Fruit fly (Drosophila melanogaster) whole organism, embryonic: ENCODE data around the gene Lcp65Ag3.

Experiments
- Bgb ChIP-seq: fragments of 200-800 bp; sonication (Bioruptor generic); IDR thresholded peaks from 2 replicates; pipeline ENCODE4 v1.3.6; 2022; ENCODE audit warnings: missing biosample characterization, missing genetic modification characterization; ENCODE audit not compliant: partially characterized antibody
- Blimp-1 ChIP-seq: fragments of 200-800 bp; sonication (Bioruptor generic); optimal IDR thresholded peaks from 3 replicates; lab custom pipeline; 2018; ENCODE audit warnings: missing biosample characterization, missing genetic modification characterization, mild to moderate bottlenecking, moderate library complexity, missing genetic modification reagents
- CG10366 ChIP-seq: fragments of 200-800 bp; sonication (Bioruptor generic); IDR thresholded peaks from 2 replicates; pipeline ENCODE4 v1.3.6; 2022; ENCODE audit warnings: missing biosample characterization, missing genetic modification characterization
- CG11504 ChIP-seq: fragments of 200-800 bp; sonication (Bioruptor generic); optimal IDR thresholded peaks from 3 replicates; lab custom pipeline; 2019; ENCODE audit warnings: missing biosample characterization, mild to moderate bottlenecking, missing genetic modification characterization, moderate library complexity
- CG12104 ChIP-seq: fragments of 200-800 bp; sonication (Bioruptor generic); optimal IDR thresholded peaks from 3 replicates; lab custom pipeline; 2016; ENCODE audit warnings: missing biosample characterization, missing genetic modification characterization
- CG12942 ChIP-seq: fragments of 200-800 bp; sonication (Bioruptor generic); optimal IDR thresholded peaks from 3 replicates; lab custom pipeline; 2016; ENCODE audit warnings: missing biosample characterization, missing genetic modification characterization
- CG14014 ChIP-seq: fragments of 200-800 bp; sonication (Bioruptor generic); IDR thresholded peaks from 2 replicates; pipeline ENCODE4 v1.3.6; 2022; ENCODE audit warnings: missing biosample characterization, missing genetic modification characterization
- CG1529 ChIP-seq: fragments of 200-800 bp; sonication (Bioruptor generic); optimal IDR thresholded peaks from 3 replicates; lab custom pipeline; 2018; ENCODE audit warnings: missing biosample characterization, missing genetic modification characterization
- CG17612 ChIP-seq: fragments of 200-800 bp; sonication (Bioruptor generic); IDR thresholded peaks from 2 replicates; pipeline ENCODE4 v1.3.6; 2022; ENCODE audit warnings: missing biosample characterization, missing genetic modification characterization
- CG18599 ChIP-seq: fragments of 200-800 bp; sonication (Bioruptor generic); optimal IDR thresholded peaks from 3 replicates; lab custom pipeline; 2017; ENCODE audit warnings: missing biosample characterization, missing genetic modification characterization, mild to moderate bottlenecking, moderate library complexity, missing genetic modification reagents
- CG31441 ChIP-seq: fragments of 200-800 bp; sonication (Bioruptor generic); IDR thresholded peaks from 2 replicates; pipeline ENCODE4 v1.3.6; 2022; ENCODE audit warnings: missing biosample characterization, missing genetic modification characterization
- CG34376 ChIP-seq: fragments of 200-800 bp; sonication (Bioruptor generic); optimal IDR thresholded peaks from 2 replicates; lab custom pipeline; 2018; ENCODE audit warnings: missing biosample characterization, mild to moderate bottlenecking, missing genetic modification characterization
- CG34422 ChIP-seq: fragments of 200-800 bp; sonication (Bioruptor generic); IDR thresholded peaks from 3 replicates; pipeline ENCODE4 v1.3.6; 2022; ENCODE audit warnings: missing biosample characterization, missing genetic modification characterization
- CG42726 ChIP-seq: fragments of 200-800 bp; sonication (Bioruptor generic); IDR thresholded peaks from 2 replicates; pipeline ENCODE4 v1.3.6; 2022; ENCODE audit warnings: missing biosample characterization, missing genetic modification characterization; ENCODE audit not compliant: partially characterized antibody
- CG6254 ChIP-seq: fragments of 200-800 bp; sonication (Bioruptor generic); optimal IDR thresholded peaks from 3 replicates; lab custom pipeline; 2017; ENCODE audit warnings: mild to moderate bottlenecking, missing biosample characterization, missing genetic modification reagents, missing genetic modification characterization
- CG7963 ChIP-seq: fragments of 200-800 bp; sonication (Bioruptor generic); IDR thresholded peaks from 3 replicates; pipeline ENCODE4 v1.3.6; 2022; ENCODE audit warnings: missing biosample characterization, missing genetic modification characterization; ENCODE audit not compliant: partially characterized antibody
- CG9609 ChIP-seq: fragments of 200-800 bp; sonication (Bioruptor generic); optimal IDR thresholded peaks from 3 replicates; lab custom pipeline; 2016; ENCODE audit warnings: missing biosample characterization, missing genetic modification characterization
- Chrac-16 ChIP-seq: fragments of 200-800 bp; sonication (Bioruptor generic); optimal IDR thresholded peaks from 3 replicates; lab custom pipeline; 2016; ENCODE audit warnings: missing biosample characterization, missing genetic modification characterization
- CrebB ChIP-seq: fragments of 200-800 bp; sonication (Bioruptor generic); optimal IDR thresholded peaks from 3 replicates; lab custom pipeline; 2018; ENCODE audit warnings: missing biosample characterization, mild to moderate bottlenecking, missing genetic modification characterization
- Doc3 ChIP-seq: fragments of 200-800 bp; sonication (Bioruptor generic); IDR thresholded peaks from 3 replicates; pipeline ENCODE4 v1.3.6; 2022; ENCODE audit warnings: missing biosample characterization, missing genetic modification characterization; ENCODE audit not compliant: partially characterized antibody
- ERR ChIP-seq: fragments of 200-800 bp; sonication (Bioruptor generic); optimal IDR thresholded peaks from 2 replicates; lab custom pipeline; 2016; ENCODE audit warnings: missing biosample characterization, missing genetic modification characterization
- Hr51 ChIP-seq, 2 experiments: fragments of 200-800 bp; sonication (Bioruptor generic); optimal IDR thresholded peaks; 2 replicates in 1 of 2; 3 replicates in 1 of 2; lab custom pipeline; 2016 to 2018; ENCODE audit warnings: missing biosample characterization in 2 of 2, missing genetic modification characterization in 2 of 2, mild to moderate bottlenecking in 1 of 2, moderate library complexity in 1 of 2
- Nf-YC ChIP-seq: fragments of 200-800 bp; optimal IDR thresholded peaks from 3 replicates; lab custom pipeline; 2019; ENCODE audit warnings: missing biosample characterization, mild to moderate bottlenecking, missing genetic modification characterization, moderate library complexity
- Opbp ChIP-seq: fragments of 200-800 bp; sonication (Bioruptor generic); IDR thresholded peaks from 3 replicates; pipeline ENCODE4 v1.3.6; 2022; ENCODE audit warnings: missing biosample characterization, missing genetic modification characterization; ENCODE audit not compliant: partially characterized antibody
- Side ChIP-seq: fragments of 200-800 bp; sonication (Bioruptor generic); optimal IDR thresholded peaks from 2 replicates; lab custom pipeline; 2016; ENCODE audit warnings: missing biosample characterization, missing genetic modification characterization
- abd-A ChIP-seq: fragments of 200-800 bp; sonication (Bioruptor generic); optimal IDR thresholded peaks from 3 replicates; lab custom pipeline; 2019; ENCODE audit warnings: missing biosample characterization, mild to moderate bottlenecking, missing genetic modification characterization, moderate library complexity
- chinmo ChIP-seq: fragments of 200-800 bp; sonication (Bioruptor generic); IDR thresholded peaks from 4 replicates; pipeline ENCODE4 v1.3.6; 2022; ENCODE audit warnings: missing biosample characterization, missing genetic modification characterization; ENCODE audit not compliant: partially characterized antibody
- dysf ChIP-seq: fragments of 200-800 bp; sonication (Bioruptor generic); IDR thresholded peaks from 3 replicates; pipeline ENCODE4 v1.3.6; 2022; ENCODE audit warnings: missing biosample characterization, missing genetic modification characterization
- eve ChIP-seq, 2 experiments: fragments of >200 bp; optimal IDR thresholded peaks; 2 replicates each; lab custom pipeline; 2017; ENCODE audit warnings: missing biosample characterization in 2 of 2, missing genetic modification characterization in 2 of 2
- fru ChIP-seq: fragments of >200 bp; optimal IDR thresholded peaks from 2 replicates; lab custom pipeline; 2017
- gce ChIP-seq: fragments of 200-800 bp; sonication (Bioruptor generic); IDR thresholded peaks from 3 replicates; pipeline ENCODE4 v1.3.6; 2022; ENCODE audit warnings: missing biosample characterization, missing genetic modification characterization
- gem ChIP-seq: fragments of 200-800 bp; sonication (Bioruptor generic); optimal IDR thresholded peaks from 2 replicates; lab custom pipeline; 2019; ENCODE audit warnings: missing biosample characterization, mild to moderate bottlenecking, missing genetic modification characterization, moderate library complexity
- hb ChIP-seq: fragments of 200-800 bp; sonication (Bioruptor generic); IDR thresholded peaks from 3 replicates; pipeline ENCODE4 v1.3.6; 2022; ENCODE audit warnings: missing biosample characterization, missing genetic modification characterization; ENCODE audit not compliant: partially characterized antibody
- kah ChIP-seq: fragments of 200-800 bp; sonication (Bioruptor generic); optimal IDR thresholded peaks from 2 replicates; lab custom pipeline; 2018; ENCODE audit warnings: missing biosample characterization, mild to moderate bottlenecking, missing genetic modification characterization
- rib ChIP-seq: fragments of 200-800 bp; sonication (Bioruptor generic); IDR thresholded peaks from 2 replicates; pipeline ENCODE4 v1.3.6; 2022; ENCODE audit warnings: missing biosample characterization, missing genetic modification characterization
- sd ChIP-seq: fragments of 200-800 bp; sonication (Bioruptor generic); optimal IDR thresholded peaks from 3 replicates; lab custom pipeline; 2018; ENCODE audit warnings: missing biosample characterization, mild to moderate bottlenecking, missing genetic modification characterization, moderate library complexity
- vvl ChIP-seq: fragments of 200-800 bp; sonication (Bioruptor generic); IDR thresholded peaks from 2 replicates; pipeline ENCODE4 v1.3.6; 2022; ENCODE audit warnings: missing biosample characterization, missing genetic modification characterization
- wdn ChIP-seq: fragments of 200-800 bp; sonication (Bioruptor generic); IDR thresholded peaks from 2 replicates; pipeline ENCODE4 v1.3.6; 2022; ENCODE audit warnings: missing biosample characterization, missing genetic modification characterization
- wek ChIP-seq: fragments of 200-800 bp; sonication (Bioruptor generic); optimal IDR thresholded peaks from 3 replicates; lab custom pipeline; 2018; ENCODE audit warnings: missing biosample characterization, mild to moderate bottlenecking, missing genetic modification characterization, moderate library complexity

Gene Lcp65Ag3

DNA sequence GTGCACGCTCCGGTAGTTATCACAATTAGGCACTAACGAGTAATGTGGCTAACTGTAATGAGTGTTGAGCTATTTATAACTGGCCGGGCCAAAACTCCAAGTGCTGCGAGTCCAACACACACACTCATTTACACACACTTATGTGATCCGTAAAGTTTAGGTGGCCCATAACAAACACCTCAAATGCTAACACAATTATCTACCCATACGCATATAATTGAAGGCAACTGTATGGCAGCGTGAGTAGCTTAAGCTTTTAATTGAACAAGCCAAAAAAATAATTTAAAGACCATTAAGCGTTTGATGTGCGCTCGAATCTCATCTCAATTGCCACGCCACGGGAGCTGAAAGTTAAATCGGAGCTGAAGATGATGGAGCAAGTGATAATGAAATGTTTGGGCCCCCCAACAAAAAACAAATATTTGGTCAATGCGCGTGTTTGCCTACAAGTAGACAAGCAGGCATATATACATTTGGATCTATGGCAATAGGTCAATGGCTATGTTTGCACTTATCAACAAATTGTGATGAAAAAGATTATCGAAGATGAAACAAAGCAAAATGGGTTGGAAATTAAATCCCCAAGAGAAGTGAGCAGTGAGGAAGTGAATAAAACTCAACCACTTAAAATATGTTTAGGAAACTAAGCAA, 9.3 kb upstream of the Lcp65Ag3 start, which contains the start of gene Cpr65Av (continued):
- peak; percentile 13 for TF ChIP-seq Blimp-1 (GFP tag; lab: Kevin White, UChicago)
- TF ChIP-seq gem (tag; lab: Kevin White, UChicago) = peak; percentile 32
- 0 out of 3 replicates have a peak, but pooled peaks have one; percentile 28 for TF ChIP-seq gce (GFP tag; lab: Robert Waterston, UW)
- TF ChIP-seq CG34376 (GFP tag; lab: Kevin White, UChicago) = no peak
- no peak for TF ChIP-seq kah (GFP tag; lab: Kevin White, UChicago)
- peak; percentile 14 for TF ChIP-seq CG12104
- peak; percentile 12 for TF ChIP-seq CG11504
- 0 out of 2 replicates have a peak, but pooled peaks have one; percentile 12 for TF ChIP-seq CG31441
- peak; percentile 34; the same call in 1 of the 2 replicates for TF ChIP-seq CG14014 (GFP tag; lab: Robert Waterston, UW)
- no peak for TF ChIP-seq wdn (GFP tag; lab: Robert Waterston, UW)
- no peak for TF ChIP-seq ERR (GFP tag; lab: Kevin White, UChicago)
- TF ChIP-seq CG6254 (GFP tag; lab: Kevin White, UChicago) = no peak
- no peak for TF ChIP-seq CG17612 (GFP tag; lab: Robert Waterston, UW)
- no peak for TF ChIP-seq dysf
- peak in 1 of 2 experiments; percentile 43 for TF ChIP-seq Hr51 (GFP tag; optimal IDR thresholded peaks at IDR 0.05; lab: Kevin White, UChicago)
- TF ChIP-seq Chrac-16 (GFP tag; lab: Kevin White, UChicago) = no peak
- peak; percentile 50 for TF ChIP-seq wek
- no peak for TF ChIP-seq CG10366
- TF ChIP-seq eve (GFP tag; optimal IDR thresholded peaks at IDR 0.05; lab: Kevin White, UChicago) = peak in 1 of 2 experiments; percentile 21
- TF ChIP-seq CG12942 (GFP tag; lab: Kevin White, UChicago) = no peak
- no peak for TF ChIP-seq fru (lab: Kevin White, UChicago)
- TF ChIP-seq CG7963 = no peak
- TF ChIP-seq CG1529 = peak; percentile 20
- TF ChIP-seq CG18599 (GFP tag; lab: Kevin White, UChicago) = peak; percentile 2
- peak; percentile 26 for TF ChIP-seq CrebB (tag; lab: Kevin White, UChicago)
- no peak for TF ChIP-seq Bgb (GFP tag; lab: Robert Waterston, UW)

- TF ChIP-seq Nf-YC (tag; lab: Kevin White, UChicago) (no peak), hb (GFP tag; lab: Robert Waterston, UW) (no peak), sd (peak; percentile 51), dysf (no peak), Opbp (GFP tag; lab: Robert Waterston, UW) (no peak), CG42726 (GFP tag; lab: Robert Waterston, UW) (no peak), CG34422 (GFP tag; lab: Robert Waterston, UW) (no peak), Side (GFP tag; lab: Kevin White, UChicago) (no peak), abd-A (tag; lab: Kevin White, UChicago) (peak; percentile 62), vvl (peak; percentile 76), Doc3 (GFP tag; lab: Robert Waterston, UW) (no peak), CG9609 (no peak), chinmo (GFP tag; lab: Robert Waterston, UW) (peak; percentile 79; the same call in 3 of the 4 replicates), rib (peak; percentile 51; the same call in 1 of the 2 replicates)
Observed at dm6 chr3L:6138586-6138985, 7.8 kb upstream of the Lcp65Ag3 start.
